Fruit fly (Drosophila melanogaster): ENCODE measurements around the gene Tmem214.

DNA sequence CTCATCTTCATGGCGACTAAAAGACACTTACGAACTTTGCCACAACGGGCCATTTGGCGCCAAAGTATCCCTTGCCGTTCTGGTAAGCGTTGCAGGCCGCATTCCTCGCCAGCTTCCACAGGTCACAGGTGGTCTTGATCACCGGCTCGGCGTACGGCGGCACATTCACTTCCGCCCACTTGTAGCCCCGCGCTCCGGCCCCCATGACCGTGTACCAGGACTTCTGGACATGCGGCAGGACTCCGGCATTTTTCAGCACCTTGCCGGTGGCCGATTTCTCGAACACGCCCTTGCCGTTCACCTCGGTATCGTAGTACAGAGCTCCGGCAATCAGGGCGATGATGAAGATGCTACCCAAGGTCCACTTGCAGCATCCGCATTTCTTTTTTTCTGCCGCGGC lies 4.1 kb downstream of the Tmem214 start:
- no peak for TF ChIP-seq Dll (optimal IDR thresholded peaks at IDR 0.05)
- no peak for TF ChIP-seq CG8478 (optimal IDR thresholded peaks at IDR 0.05)
- TF ChIP-seq EcR (GFP tag; optimal IDR thresholded peaks at IDR 0.05), result no peak
- no peak for TF ChIP-seq psq (optimal IDR thresholded peaks at IDR 0.05)
- TF ChIP-seq usp (GFP tag; optimal IDR thresholded peaks at IDR 0.05), result no peak
